Worm (Caenorhabditis elegans): ENCODE results near the gene R07E5.19.

DNA sequence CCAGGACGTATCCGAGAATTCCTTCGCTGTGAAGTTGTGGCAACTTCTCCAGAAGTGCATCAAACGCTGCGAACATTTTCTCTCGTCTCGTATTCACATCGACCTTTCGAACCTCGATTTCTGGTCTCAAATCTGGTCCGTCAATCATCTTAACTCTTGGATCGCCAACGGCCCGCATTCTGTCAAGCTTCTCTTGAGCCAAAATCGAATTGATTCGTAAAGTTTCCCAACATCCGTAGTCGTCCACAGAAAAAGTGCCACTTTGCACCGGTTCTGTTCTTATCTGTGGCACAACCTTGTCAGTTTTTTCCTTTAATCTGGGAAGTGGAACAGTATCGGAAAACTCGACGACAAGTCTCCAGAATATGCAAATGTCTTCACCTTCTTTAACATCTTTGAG lies 17.4 kb upstream of the R07E5.19 start:
- no peak for TF ChIP-seq W03F9.2 (tag; optimal IDR thresholded peaks at IDR 0.05)
- TF ChIP-seq him-1 (tag; optimal IDR thresholded peaks at IDR 0.05), result no peak
- no peak for TF ChIP-seq dao-5 (tag; optimal IDR thresholded peaks at IDR 0.05)
